Fruit fly (Drosophila melanogaster): ENCODE results near the gene mub.

mub gene

DNA sequence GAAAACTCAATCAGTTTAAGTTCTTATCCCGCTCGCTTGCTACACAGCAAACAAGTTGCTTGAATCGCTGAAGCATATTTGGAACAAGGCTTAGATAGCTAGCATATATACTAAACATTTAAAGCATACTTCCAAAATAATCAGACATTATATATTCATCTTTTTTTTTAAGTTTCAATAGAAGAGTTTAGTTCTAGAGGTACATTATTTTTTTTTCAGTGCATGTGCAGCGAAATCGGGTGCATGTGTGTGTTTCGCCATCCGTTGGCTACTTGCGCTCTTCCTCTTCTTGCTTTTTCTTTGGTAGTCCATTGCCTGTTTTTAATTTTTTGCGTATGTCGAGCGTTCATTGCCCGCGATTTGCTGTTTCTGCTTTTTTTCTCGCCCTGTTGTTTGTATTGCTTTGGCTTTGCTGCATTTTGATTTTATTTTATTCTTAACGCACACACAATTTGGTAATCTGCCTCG is 46.8 kb downstream of the mub start:
- TF ChIP-seq pan (optimal IDR thresholded peaks at IDR 0.05) (no peak), woc (GFP tag; optimal IDR thresholded peaks at IDR 0.05) (peak; percentile 86), Sp1 (GFP tag; optimal IDR thresholded peaks at IDR 0.05) (peak; percentile 93), Abd-B (GFP tag; optimal IDR thresholded peaks at IDR 0.05) (no peak), CrebA (GFP tag; optimal IDR thresholded peaks at IDR 0.05; ENCODE audit: borderline replicate concordance) (peak; percentile 72), CG9705 (GFP tag; optimal IDR thresholded peaks at IDR 0.05) (peak; percentile 56), tai (GFP tag; optimal IDR thresholded peaks at IDR 0.05) (peak; percentile 86), Vsx2 (GFP tag; optimal IDR thresholded peaks at IDR 0.05; ENCODE audit: partially characterized antibody) (no peak), N (GFP tag; optimal IDR thresholded peaks at IDR 0.05) (no peak), fru (GFP tag; optimal IDR thresholded peaks at IDR 0.05) (peak; percentile 94), Hr78 (GFP tag; optimal IDR thresholded peaks at IDR 0.05) (no peak), dmrt93B (GFP tag; optimal IDR thresholded peaks at IDR 0.05) (peak; percentile 74), Jra (GFP tag; optimal IDR thresholded peaks at IDR 0.05) (peak; percentile 91), sage (GFP tag; optimal IDR thresholded peaks at IDR 0.05) (peak; percentile 90), h (GFP tag; optimal IDR thresholded peaks at IDR 0.05) (peak; percentile 97), Mio (GFP tag; optimal IDR thresholded peaks at IDR 0.05) (peak; percentile 0), br (GFP tag; optimal IDR thresholded peaks at IDR 0.05) (peak; percentile 95), jim (GFP tag; optimal IDR thresholded peaks at IDR 0.05) (no peak), brk (GFP tag; optimal IDR thresholded peaks at IDR 0.05) (peak; percentile 91), psq (GFP tag; optimal IDR thresholded peaks at IDR 0.05) (peak; percentile 91), GATAd (GFP tag; optimal IDR thresholded peaks at IDR 0.05) (peak; percentile 47), Rel (GFP tag; optimal IDR thresholded peaks at IDR 0.05) (peak; percentile 91), Rel (tag; optimal IDR thresholded peaks at IDR 0.05) (peak; percentile 58), foxo (GFP tag; optimal IDR thresholded peaks at IDR 0.05) (peak; percentile 78 to 96), usp (GFP tag; optimal IDR thresholded peaks at IDR 0.05) (no peak), OdsH (GFP tag; optimal IDR thresholded peaks at IDR 0.05) (peak; percentile 93), Dfd (GFP tag; optimal IDR thresholded peaks at IDR 0.05) (no peak), Dif (GFP tag; optimal IDR thresholded peaks at IDR 0.05; ENCODE audit: partially characterized antibody) (no peak), ey (GFP tag; optimal IDR thresholded peaks at IDR 0.05) (peak; percentile 95), Hnf4 (GFP tag; optimal IDR thresholded peaks at IDR 0.05) (peak; percentile 95), lola (GFP tag; optimal IDR thresholded peaks at IDR 0.05) (no peak), Hr83 (GFP tag; optimal IDR thresholded peaks at IDR 0.05; ENCODE audit: poor library complexity, severe bottlenecking) (no peak), CG32264 (GFP tag; optimal IDR thresholded peaks at IDR 0.05) (peak; percentile 91), rgr (GFP tag; optimal IDR thresholded peaks at IDR 0.05) (peak; percentile 94), HLH106 (tag; optimal IDR thresholded peaks at IDR 0.05) (peak; percentile 86), dl (GFP tag; optimal IDR thresholded peaks at IDR 0.05; ENCODE audit: insufficient read depth in 1 of 2, partially characterized antibody in 2 of 2) (no peak), Myc (optimal IDR thresholded peaks at IDR 0.05) (no peak), dsf (GFP tag; optimal IDR thresholded peaks at IDR 0.05; ENCODE audit: borderline replicate concordance) (peak; percentile 52), sv (GFP tag; optimal IDR thresholded peaks at IDR 0.05) (no peak)

DNA sequence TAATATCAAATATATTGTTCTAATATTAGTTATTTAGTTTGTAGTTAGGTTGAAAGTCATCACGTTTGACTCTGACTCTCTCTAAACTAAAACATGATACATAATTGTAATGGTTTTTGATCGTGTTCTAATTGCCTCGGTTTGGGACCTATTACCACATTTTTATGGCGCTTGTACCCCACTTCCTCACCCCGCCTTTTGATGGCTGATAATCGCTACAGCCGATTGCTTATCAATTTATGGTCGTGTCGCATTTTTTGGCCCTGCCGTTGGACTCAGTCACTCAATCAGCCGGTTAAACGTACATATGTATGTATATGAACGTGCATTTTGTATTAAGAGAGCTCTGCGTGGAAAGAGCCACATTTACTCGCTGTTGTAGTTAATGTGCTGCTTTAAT is 47.6 kb downstream of the mub start:
- TF ChIP-seq CrebA (GFP tag; optimal IDR thresholded peaks at IDR 0.05; ENCODE audit: borderline replicate concordance) (peak; percentile 61), lola (GFP tag; optimal IDR thresholded peaks at IDR 0.05) (no peak), dsf (GFP tag; optimal IDR thresholded peaks at IDR 0.05; ENCODE audit: borderline replicate concordance) (no peak), foxo (GFP tag; optimal IDR thresholded peaks at IDR 0.05) (peak in 1 of 2 experiments; percentile 16), psq (GFP tag; optimal IDR thresholded peaks at IDR 0.05) (peak; percentile 2), ey (GFP tag; optimal IDR thresholded peaks at IDR 0.05) (peak; percentile 1), Hnf4 (GFP tag; optimal IDR thresholded peaks at IDR 0.05) (peak; percentile 44), OdsH (GFP tag; optimal IDR thresholded peaks at IDR 0.05) (peak; percentile 30), rgr (GFP tag; optimal IDR thresholded peaks at IDR 0.05) (peak; percentile 41), Vsx2 (GFP tag; optimal IDR thresholded peaks at IDR 0.05; ENCODE audit: partially characterized antibody) (peak; percentile 22), fru (GFP tag; optimal IDR thresholded peaks at IDR 0.05) (peak; percentile 7), h (GFP tag; optimal IDR thresholded peaks at IDR 0.05) (peak; percentile 42), sage (GFP tag; optimal IDR thresholded peaks at IDR 0.05) (no peak), HLH106 (tag; optimal IDR thresholded peaks at IDR 0.05) (peak; percentile 26), Sp1 (GFP tag; optimal IDR thresholded peaks at IDR 0.05) (peak; percentile 47), Rel (GFP tag; optimal IDR thresholded peaks at IDR 0.05) (no peak), Rel (tag; optimal IDR thresholded peaks at IDR 0.05) (peak; percentile 21), Dfd (GFP tag; optimal IDR thresholded peaks at IDR 0.05) (no peak)

All from whole organism, wandering third instar larva.